Worm (Caenorhabditis elegans) whole organism, L2 larva: Measurements from ENCODE around the gene inx-18.

Experiments used
- C34F6.9 ChIP-seq: fragments of 150-350 bp; optimal IDR thresholded peaks from 2 replicates; lab custom pipeline; 2014; ENCODE audit warnings: missing biosample characterization, missing genetic modification characterization
- F13H6.1 ChIP-seq: sonication (generic microtip); optimal IDR thresholded peaks from 2 replicates; lab custom pipeline; 2016; ENCODE audit warnings: missing genetic modification characterization, missing compliant biosample characterization
- R02D3.7 ChIP-seq: fragments of 150-350 bp; optimal IDR thresholded peaks from 2 replicates; lab custom pipeline; 2014; ENCODE audit warnings: missing biosample characterization, missing genetic modification characterization
- Y55F3AM.14 ChIP-seq: fragments of 200-800 bp; sonication (Bioruptor generic); optimal IDR thresholded peaks from 2 replicates; lab custom pipeline; 2018; ENCODE audit warnings: mild to moderate bottlenecking, missing genetic modification characterization, missing compliant biosample characterization
- ZK546.5 ChIP-seq: sonication (generic microtip); optimal IDR thresholded peaks from 2 replicates; lab custom pipeline; 2017; ENCODE audit warnings: missing biosample characterization, missing genetic modification characterization
- ama-1 ChIP-seq: fragments of 150-350 bp; optimal IDR thresholded peaks from 2 replicates; lab custom pipeline; 2018; ENCODE audit warnings: inconsistent platforms
- ceh-16 ChIP-seq: fragments of 150-350 bp; optimal IDR thresholded peaks from 2 replicates; lab custom pipeline; 2014; ENCODE audit warnings: missing biosample characterization, missing genetic modification characterization
- crh-2 ChIP-seq: sonication (generic microtip); optimal IDR thresholded peaks from 2 replicates; lab custom pipeline; 2017; ENCODE audit warnings: missing biosample characterization, missing genetic modification characterization
- dmd-4 ChIP-seq: sonication (generic microtip); optimal IDR thresholded peaks from 2 replicates; lab custom pipeline; 2017; ENCODE audit warnings: missing biosample characterization, missing genetic modification characterization
- elt-1 ChIP-seq: fragments of 150-350 bp; optimal IDR thresholded peaks from 2 replicates; lab custom pipeline; 2014; ENCODE audit warnings: missing biosample characterization, missing genetic modification characterization
- elt-3 ChIP-seq: sonication (generic microtip); optimal IDR thresholded peaks from 2 replicates; lab custom pipeline; 2017; ENCODE audit warnings: missing biosample characterization, missing genetic modification characterization
- fos-1 ChIP-seq: fragments of 150-350 bp; optimal IDR thresholded peaks from 2 replicates; lab custom pipeline; 2014; ENCODE audit warnings: missing biosample characterization, missing genetic modification characterization
- gmeb-1 ChIP-seq: fragments of 150-350 bp; optimal IDR thresholded peaks from 2 replicates; lab custom pipeline; 2014; ENCODE audit warnings: missing biosample characterization, missing genetic modification characterization
- lin-13 ChIP-seq: fragments of 150-350 bp; optimal IDR thresholded peaks from 2 replicates; lab custom pipeline; 2014; ENCODE audit warnings: missing biosample characterization, missing genetic modification reagents, missing genetic modification characterization
- lin-39 ChIP-seq: fragments of 150-350 bp; optimal IDR thresholded peaks from 2 replicates; lab custom pipeline; 2014; ENCODE audit warnings: missing biosample characterization, missing genetic modification reagents, missing genetic modification characterization
- lsy-2 ChIP-seq, 2 experiments: fragments of 150-350 bp in 1 of 2; sonication (generic microtip) in 1 of 2; optimal IDR thresholded peaks; 2 replicates each; lab custom pipeline; 2014 to 2017; ENCODE audit warnings: missing biosample characterization in 2 of 2, missing genetic modification characterization in 2 of 2
- mab-5 ChIP-seq: fragments of 150-350 bp; optimal IDR thresholded peaks from 2 replicates; lab custom pipeline; 2014; ENCODE audit warnings: missing biosample characterization, missing genetic modification characterization
- mdl-1 ChIP-seq, 2 experiments: fragments of 150-350 bp in 1 of 2; sonication (generic microtip) in 1 of 2; optimal IDR thresholded peaks; 2 replicates each; lab custom pipeline; 2017; ENCODE audit warnings: missing biosample characterization in 2 of 2, missing genetic modification characterization in 2 of 2
- nhr-10 ChIP-seq: sonication (generic microtip); optimal IDR thresholded peaks from 2 replicates; lab custom pipeline; 2017; ENCODE audit warnings: missing biosample characterization, missing genetic modification characterization
- nhr-129 ChIP-seq: fragments of 150-350 bp; optimal IDR thresholded peaks from 2 replicates; lab custom pipeline; 2014; ENCODE audit warnings: missing biosample characterization, missing genetic modification characterization
- nhr-21 ChIP-seq: fragments of 150-350 bp; optimal IDR thresholded peaks from 2 replicates; lab custom pipeline; 2014; ENCODE audit warnings: missing biosample characterization, missing genetic modification characterization
- nhr-23 ChIP-seq: fragments of 150-350 bp; optimal IDR thresholded peaks from 2 replicates; lab custom pipeline; 2014; ENCODE audit warnings: missing biosample characterization, missing genetic modification reagents, missing genetic modification characterization
- nhr-237 ChIP-seq: fragments of 150-350 bp; optimal IDR thresholded peaks from 2 replicates; lab custom pipeline; 2014; ENCODE audit warnings: missing biosample characterization, missing genetic modification characterization
- nhr-25 ChIP-seq: fragments of 150-350 bp; sonication (generic microtip); optimal IDR thresholded peaks from 3 replicates; lab custom pipeline; 2014; ENCODE audit warnings: missing biosample characterization, missing genetic modification characterization
- nhr-6 ChIP-seq: fragments of 150-350 bp; optimal IDR thresholded peaks from 2 replicates; lab custom pipeline; 2014; ENCODE audit warnings: missing biosample characterization, missing genetic modification characterization
- nhr-77 ChIP-seq: fragments of 150-350 bp; optimal IDR thresholded peaks from 2 replicates; lab custom pipeline; 2014; ENCODE audit warnings: missing biosample characterization, missing genetic modification characterization
- peb-1 ChIP-seq: fragments of 150-350 bp; optimal IDR thresholded peaks from 2 replicates; lab custom pipeline; 2014; ENCODE audit warnings: missing biosample characterization, missing genetic modification characterization
- sem-4 ChIP-seq: fragments of 150-350 bp; optimal IDR thresholded peaks from 2 replicates; lab custom pipeline; 2014; ENCODE audit warnings: missing biosample characterization, missing genetic modification reagents, missing genetic modification characterization
- skn-1 ChIP-seq: sonication (generic microtip); optimal IDR thresholded peaks from 2 replicates; lab custom pipeline; 2017; ENCODE audit warnings: missing biosample characterization, missing genetic modification characterization
- sma-3 ChIP-seq: sonication (generic microtip); optimal IDR thresholded peaks from 2 replicates; lab custom pipeline; 2016; ENCODE audit warnings: missing genetic modification reagents, missing genetic modification characterization, missing compliant biosample characterization
- sma-9 ChIP-seq, 2 experiments: fragments of 150-350 bp in 1 of 2; sonication (generic microtip) in 1 of 2; optimal IDR thresholded peaks; 2 replicates each; lab custom pipeline; 2014 to 2016; ENCODE audit warnings: missing genetic modification characterization in 2 of 2, mild to moderate bottlenecking in 1 of 2, missing biosample characterization in 1 of 2, missing compliant biosample characterization in 1 of 2, missing genetic modification reagents in 1 of 2, moderate library complexity in 1 of 2
- snpc-4 ChIP-seq: fragments of 150-350 bp; optimal IDR thresholded peaks from 2 replicates; lab custom pipeline; 2014; ENCODE audit warnings: missing biosample characterization, missing genetic modification characterization
- unc-39 ChIP-seq: fragments of 150-350 bp; optimal IDR thresholded peaks from 2 replicates; lab custom pipeline; 2014; ENCODE audit warnings: missing biosample characterization, missing genetic modification characterization
- unc-55 ChIP-seq: fragments of 150-350 bp; sonication (generic microtip); optimal IDR thresholded peaks from 3 replicates; lab custom pipeline; 2014; ENCODE audit warnings: missing biosample characterization, missing genetic modification reagents, missing genetic modification characterization
- zag-1 ChIP-seq: fragments of 150-350 bp; optimal IDR thresholded peaks from 2 replicates; lab custom pipeline; 2014; ENCODE audit warnings: missing biosample characterization, missing genetic modification characterization
- ztf-1 ChIP-seq: fragments of 200-800 bp; sonication (Bioruptor generic); conservative IDR thresholded peaks from 2 replicates; pipeline ENCODE4 v1.3.6; 2022; ENCODE audit warnings: missing genetic modification characterization, missing compliant biosample characterization
- ztf-11 ChIP-seq: sonication (generic microtip); optimal IDR thresholded peaks from 2 replicates; lab custom pipeline; 2017; ENCODE audit warnings: missing biosample characterization, missing genetic modification characterization

The inx-18 gene

ce11 chrIV:631869-632268, 25.7 kb downstream of the inx-18 start:
- TF ChIP-seq snpc-4 (tag; lab: Kevin White, UChicago) (no peak), unc-39 (tag; lab: Kevin White, UChicago) (no peak), ZK546.5 (no peak), sem-4 (no peak), F13H6.1 (tag; lab: Kevin White, UChicago) (no peak), nhr-77 (tag; lab: Kevin White, UChicago) (no peak), ceh-16 (tag; lab: Kevin White, UChicago) (no peak), nhr-129 (tag; lab: Kevin White, UChicago) (no peak), R02D3.7 (no peak), ztf-1 (no peak), mab-5 (tag; lab: Kevin White, UChicago) (no peak), gmeb-1 (tag; lab: Kevin White, UChicago) (no peak), nhr-23 (tag; lab: Kevin White, UChicago) (no peak), fos-1 (tag; lab: Kevin White, UChicago) (no peak), peb-1 (no peak), nhr-6 (tag; lab: Kevin White, UChicago) (no peak), lsy-2 (tag; optimal IDR thresholded peaks at IDR 0.05; lab: Kevin White, UChicago) (no peak), elt-3 (tag; lab: Kevin White, UChicago) (no peak), lin-13 (GFP tag; lab: Kevin White, UChicago) (no peak), mdl-1 (tag; optimal IDR thresholded peaks at IDR 0.05; lab: Kevin White, UChicago) (no peak)
- TF ChIP-seq, all 48 proteins: peak for 0

ce11 chrIV:633565-633964, 27.4 kb downstream of the inx-18 start:
- TF ChIP-seq sma-3 (GFP tag; lab: Kevin White, UChicago) (no peak), fos-1 (tag; lab: Kevin White, UChicago) (no peak), snpc-4 (tag; lab: Kevin White, UChicago) (no peak), peb-1 (no peak), C34F6.9 (tag; lab: Kevin White, UChicago) (no peak), nhr-237 (tag; lab: Kevin White, UChicago) (no peak), ztf-11 (no peak), skn-1 (tag; lab: Kevin White, UChicago) (no peak), elt-3 (tag; lab: Kevin White, UChicago) (no peak), ama-1 (lab: Kevin White, UChicago) (no peak), lin-39 (tag; lab: Kevin White, UChicago) (no peak), zag-1 (tag; lab: Kevin White, UChicago) (no peak), mdl-1 (tag; optimal IDR thresholded peaks at IDR 0.05; lab: Kevin White, UChicago) (no peak), nhr-10 (tag; lab: Kevin White, UChicago) (no peak), ztf-1 (no peak)

- TF ChIP-seq sma-9 (GFP tag; optimal IDR thresholded peaks at IDR 0.05; lab: Kevin White, UChicago), result no peak
- no peak for TF ChIP-seq sma-9 (tag; optimal IDR thresholded peaks at IDR 0.05; lab: Kevin White, UChicago)
Measured at ce11 chrIV:639167-639566, 33.0 kb downstream of the inx-18 start.

ce11 chrIV:643481-643880, 37.3 kb downstream of the inx-18 start:
- TF ChIP-seq fos-1 (tag; lab: Kevin White, UChicago) (no peak), unc-39 (tag; lab: Kevin White, UChicago) (no peak), dmd-4 (tag; lab: Kevin White, UChicago) (no peak), nhr-25 (tag; lab: Kevin White, UChicago) (no peak), nhr-129 (tag; lab: Kevin White, UChicago) (no peak), lsy-2 (tag; optimal IDR thresholded peaks at IDR 0.05; lab: Kevin White, UChicago) (no peak), sma-9 (GFP tag; optimal IDR thresholded peaks at IDR 0.05; lab: Kevin White, UChicago) (no peak), sma-9 (tag; optimal IDR thresholded peaks at IDR 0.05; lab: Kevin White, UChicago) (no peak), skn-1 (tag; lab: Kevin White, UChicago) (no peak), elt-1 (tag; lab: Kevin White, UChicago) (no peak), unc-55 (GFP tag; lab: Kevin White, UChicago) (no peak), nhr-237 (tag; lab: Kevin White, UChicago) (no peak), elt-3 (tag; lab: Kevin White, UChicago) (no peak), nhr-21 (tag; lab: Kevin White, UChicago) (no peak), crh-2 (tag; lab: Kevin White, UChicago) (no peak), ztf-1 (no peak), Y55F3AM.14 (no peak), nhr-77 (tag; lab: Kevin White, UChicago) (no peak)
